Fruit fly (Drosophila melanogaster) whole organism, embryonic: Measurements from ENCODE around the gene Hr4.
A peak's percentile ranks its signal among the peaks of the same experiment; 100 is the strongest.

Experiments
- ATbp ChIP-seq: fragments of 200-800 bp; sonication (Bioruptor generic); optimal IDR thresholded peaks from 2 replicates; lab custom pipeline; 2017; ENCODE audit warnings: missing biosample characterization, mild to moderate bottlenecking, missing genetic modification characterization, missing genetic modification reagents
- BEAF-32 ChIP-seq: fragments of 200-800 bp; sonication (Bioruptor generic); optimal IDR thresholded peaks from 3 replicates; lab custom pipeline; 2017; ENCODE audit warnings: missing biosample characterization, missing genetic modification characterization, mild to moderate bottlenecking, moderate library complexity, missing genetic modification reagents
- Blimp-1 ChIP-seq: fragments of 200-800 bp; sonication (Bioruptor generic); optimal IDR thresholded peaks from 3 replicates; lab custom pipeline; 2018; ENCODE audit warnings: missing biosample characterization, missing genetic modification characterization, mild to moderate bottlenecking, moderate library complexity, missing genetic modification reagents
- CG11560 ChIP-seq: fragments of 200-800 bp; sonication (Bioruptor generic); IDR thresholded peaks from 3 replicates; pipeline ENCODE4 v1.3.6; 2022; ENCODE audit warnings: missing biosample characterization, missing genetic modification characterization
- CG12155 ChIP-seq: fragments of 200-800 bp; sonication (Bioruptor generic); optimal IDR thresholded peaks from 3 replicates; lab custom pipeline; 2016; ENCODE audit warnings: missing biosample characterization, missing genetic modification characterization
- CG1233 ChIP-seq: fragments of 200-800 bp; sonication (Bioruptor generic); optimal IDR thresholded peaks from 4 replicates; lab custom pipeline; 2018; ENCODE audit warnings: missing biosample characterization, mild to moderate bottlenecking, missing genetic modification characterization
- CG14050 ChIP-seq: fragments of 200-800 bp; sonication (Bioruptor generic); IDR thresholded peaks from 3 replicates; pipeline ENCODE4 v1.3.6; 2022; ENCODE audit warnings: missing biosample characterization, missing genetic modification characterization
- CG15479 ChIP-seq: fragments of 200-800 bp; sonication (Bioruptor generic); optimal IDR thresholded peaks from 3 replicates; lab custom pipeline; 2019; ENCODE audit warnings: missing biosample characterization, mild to moderate bottlenecking, missing genetic modification characterization, moderate library complexity
- CG16863 ChIP-seq: fragments of 200-800 bp; sonication (Bioruptor generic); optimal IDR thresholded peaks from 3 replicates; lab custom pipeline; 2016; ENCODE audit warnings: missing biosample characterization, missing genetic modification characterization
- CG30431 ChIP-seq: fragments of 200-800 bp; sonication (Bioruptor generic); optimal IDR thresholded peaks from 2 replicates; lab custom pipeline; 2017; ENCODE audit warnings: missing biosample characterization, missing genetic modification characterization
- CG4360 ChIP-seq: fragments of 200-800 bp; sonication (Bioruptor generic); IDR thresholded peaks from 2 replicates; pipeline ENCODE4 v1.3.6; 2022; ENCODE audit warnings: missing biosample characterization, missing genetic modification characterization
- CG4424 ChIP-seq: fragments of 200-800 bp; sonication (Bioruptor generic); optimal IDR thresholded peaks from 3 replicates; lab custom pipeline; 2016; ENCODE audit warnings: missing biosample characterization, missing genetic modification characterization
- CG7357 ChIP-seq: fragments of 200-800 bp; sonication (Bioruptor generic); IDR thresholded peaks from 3 replicates; pipeline ENCODE4 v1.3.6; 2022; ENCODE audit warnings: missing biosample characterization, missing genetic modification characterization
- CG7372 ChIP-seq: fragments of 200-800 bp; sonication (Bioruptor generic); IDR thresholded peaks from 2 replicates; pipeline ENCODE4 v1.3.6; 2022; ENCODE audit warnings: missing biosample characterization, missing genetic modification characterization
- CG7556 ChIP-seq: fragments of 200-800 bp; sonication (Bioruptor generic); optimal IDR thresholded peaks from 2 replicates; lab custom pipeline; 2017; ENCODE audit warnings: missing biosample characterization, mild to moderate bottlenecking, missing genetic modification characterization
- CG9876 ChIP-seq: fragments of 200-800 bp; sonication (Bioruptor generic); optimal IDR thresholded peaks from 2 replicates; lab custom pipeline; 2016; ENCODE audit warnings: missing biosample characterization, missing genetic modification characterization
- CkIIα-i1 ChIP-seq: fragments of 200-800 bp; sonication (Bioruptor generic); IDR thresholded peaks from 2 replicates; pipeline ENCODE4 v1.3.6; 2022; ENCODE audit warnings: missing biosample characterization, missing genetic modification characterization
- Dfd ChIP-seq, 2 experiments: fragments of >200 bp; optimal IDR thresholded peaks; 2 replicates each; lab custom pipeline; 2017; ENCODE audit warnings: missing biosample characterization in 2 of 2, missing genetic modification characterization in 2 of 2
- E2f1 ChIP-seq: fragments of 200-800 bp; sonication (Bioruptor generic); IDR thresholded peaks from 2 replicates; pipeline ENCODE4 v1.3.6; 2022; ENCODE audit warnings: missing biosample characterization, missing genetic modification characterization
- ERR ChIP-seq: fragments of 200-800 bp; sonication (Bioruptor generic); optimal IDR thresholded peaks from 2 replicates; lab custom pipeline; 2016; ENCODE audit warnings: missing biosample characterization, missing genetic modification characterization
- Fer3 ChIP-seq: fragments of 200-800 bp; sonication (Bioruptor generic); optimal IDR thresholded peaks from 2 replicates; lab custom pipeline; 2018; ENCODE audit warnings: missing biosample characterization, mild to moderate bottlenecking, missing genetic modification characterization, moderate library complexity
- Gsc ChIP-seq: fragments of 200-800 bp; sonication (Bioruptor generic); IDR thresholded peaks from 2 replicates; pipeline ENCODE4 v1.3.6; 2022; ENCODE audit warnings: missing biosample characterization, missing genetic modification characterization
- HmgZ ChIP-seq: fragments of 200-800 bp; sonication (Bioruptor generic); optimal IDR thresholded peaks from 2 replicates; lab custom pipeline; 2018; ENCODE audit warnings: missing biosample characterization, mild to moderate bottlenecking, missing genetic modification characterization
- Hmx ChIP-seq: fragments of 200-800 bp; sonication (Bioruptor generic); optimal IDR thresholded peaks from 2 replicates; lab custom pipeline; 2016; ENCODE audit warnings: missing biosample characterization, missing genetic modification characterization
- Kr ChIP-seq: fragments of 200-800 bp; sonication (Bioruptor generic); optimal IDR thresholded peaks from 2 replicates; lab custom pipeline; 2017; ENCODE audit warnings: missing biosample characterization, mild to moderate bottlenecking, missing genetic modification characterization
- Mad ChIP-seq: fragments of 200-800 bp; sonication (Bioruptor generic); optimal IDR thresholded peaks from 2 replicates; lab custom pipeline; 2016; ENCODE audit warnings: missing biosample characterization, missing genetic modification characterization
- Med ChIP-seq: fragments of 200-800 bp; sonication (Bioruptor generic); peaks from one replicate; lab custom pipeline; 2016; ENCODE audit warnings: missing biosample characterization, missing genetic modification characterization, mild to moderate bottlenecking, inconsistent platforms, moderate library complexity
- Myb ChIP-seq: fragments of 200-800 bp; sonication (Bioruptor generic); optimal IDR thresholded peaks from 2 replicates; lab custom pipeline; 2016; ENCODE audit warnings: missing biosample characterization, missing genetic modification characterization
- NC2β ChIP-seq: fragments of 200-800 bp; sonication (Bioruptor generic); optimal IDR thresholded peaks from 2 replicates; lab custom pipeline; 2016; ENCODE audit warnings: missing biosample characterization, missing genetic modification characterization
- Opbp ChIP-seq: fragments of 200-800 bp; sonication (Bioruptor generic); IDR thresholded peaks from 3 replicates; pipeline ENCODE4 v1.3.6; 2022; ENCODE audit warnings: missing biosample characterization, missing genetic modification characterization; ENCODE audit not compliant: partially characterized antibody
- Pdp1 ChIP-seq, 2 experiments: fragments of 200-800 bp; sonication (Bioruptor generic); optimal IDR thresholded peaks; 3 replicates each; lab custom pipeline; 2016; ENCODE audit warnings: missing biosample characterization in 2 of 2, missing genetic modification characterization in 2 of 2, mild to moderate bottlenecking in 1 of 2, moderate library complexity in 1 of 2
- Ptx1 ChIP-seq: fragments of 200-800 bp; sonication (Bioruptor generic); IDR thresholded peaks from 2 replicates; pipeline ENCODE4 v1.3.6; 2022; ENCODE audit warnings: missing biosample characterization, missing genetic modification characterization
- Spps ChIP-seq: fragments of 200-800 bp; sonication (Bioruptor generic); optimal IDR thresholded peaks from 2 replicates; lab custom pipeline; 2018; ENCODE audit warnings: missing biosample characterization, mild to moderate bottlenecking, missing genetic modification characterization
- Sry-β ChIP-seq: fragments of 200-800 bp; sonication (Bioruptor generic); optimal IDR thresholded peaks from 2 replicates; lab custom pipeline; 2018; ENCODE audit warnings: missing biosample characterization, mild to moderate bottlenecking, missing genetic modification characterization, moderate library complexity
- Ssrp ChIP-seq: fragments of 200-800 bp; sonication (Bioruptor generic); optimal IDR thresholded peaks from 2 replicates; lab custom pipeline; 2018; ENCODE audit warnings: missing biosample characterization, mild to moderate bottlenecking, missing genetic modification characterization, moderate library complexity
- abd-A ChIP-seq: fragments of 200-800 bp; sonication (Bioruptor generic); optimal IDR thresholded peaks from 3 replicates; lab custom pipeline; 2019; ENCODE audit warnings: missing biosample characterization, mild to moderate bottlenecking, missing genetic modification characterization, moderate library complexity
- al ChIP-seq: fragments of 200-800 bp; sonication (Bioruptor generic); IDR thresholded peaks from 2 replicates; pipeline ENCODE4 v1.3.6; 2022; ENCODE audit warnings: missing biosample characterization, missing genetic modification characterization
- ara ChIP-seq: fragments of 200-800 bp; sonication (Bioruptor generic); IDR thresholded peaks from 2 replicates; pipeline ENCODE4 v1.3.6; 2022; ENCODE audit warnings: missing biosample characterization, missing genetic modification characterization
- bbx ChIP-seq: fragments of 200-800 bp; sonication (Bioruptor generic); IDR thresholded peaks from 2 replicates; pipeline ENCODE4 v1.3.6; 2022; ENCODE audit warnings: missing biosample characterization, missing genetic modification characterization; ENCODE audit not compliant: partially characterized antibody
- cas ChIP-seq: fragments of 200-800 bp; sonication (Bioruptor generic); IDR thresholded peaks from 2 replicates; pipeline ENCODE4 v1.3.6; 2022; ENCODE audit warnings: missing biosample characterization, missing genetic modification characterization
- esg ChIP-seq: fragments of 200-800 bp; sonication (Bioruptor generic); conservative IDR thresholded peaks from 2 replicates; pipeline ENCODE4 v1.3.6; 2022; ENCODE audit warnings: missing biosample characterization, missing genetic modification characterization
- eve ChIP-seq, 2 experiments: fragments of >200 bp; optimal IDR thresholded peaks; 2 replicates each; lab custom pipeline; 2017; ENCODE audit warnings: missing biosample characterization in 2 of 2, missing genetic modification characterization in 2 of 2
- fd102C ChIP-seq: fragments of 200-800 bp; sonication (Bioruptor generic); optimal IDR thresholded peaks from 2 replicates; lab custom pipeline; 2018; ENCODE audit warnings: missing biosample characterization, mild to moderate bottlenecking, missing genetic modification characterization, moderate library complexity
- gro ChIP-seq: fragments of 200-800 bp; sonication (Bioruptor generic); optimal IDR thresholded peaks from 2 replicates; lab custom pipeline; 2016; ENCODE audit warnings: missing biosample characterization, missing genetic modification characterization
- ind ChIP-seq: fragments of 200-800 bp; sonication (Bioruptor generic); optimal IDR thresholded peaks from 3 replicates; lab custom pipeline; 2016; ENCODE audit warnings: missing biosample characterization, missing genetic modification characterization
- kay ChIP-seq: fragments of 200-800 bp; sonication (Bioruptor generic); optimal IDR thresholded peaks from 2 replicates; lab custom pipeline; 2016; ENCODE audit warnings: missing biosample characterization, missing genetic modification characterization
- pb ChIP-seq: fragments of 200-800 bp; sonication (Bioruptor generic); optimal IDR thresholded peaks from 3 replicates; lab custom pipeline; 2016; ENCODE audit warnings: missing biosample characterization, missing genetic modification characterization
- pum ChIP-seq: fragments of 200-800 bp; sonication (Bioruptor generic); optimal IDR thresholded peaks from 2 replicates; lab custom pipeline; 2016; ENCODE audit warnings: missing biosample characterization, missing genetic modification characterization
- sisA ChIP-seq: fragments of 200-800 bp; sonication (Bioruptor generic); IDR thresholded peaks from 2 replicates; pipeline ENCODE4 v1.3.6; 2022; ENCODE audit warnings: missing biosample characterization, missing genetic modification characterization
- tio ChIP-seq: fragments of 200-800 bp; sonication (Bioruptor generic); optimal IDR thresholded peaks from 2 replicates; lab custom pipeline; 2017; ENCODE audit warnings: missing biosample characterization, missing genetic modification characterization, inconsistent platforms
- usp ChIP-seq: fragments of >200 bp; optimal IDR thresholded peaks from 2 replicates; lab custom pipeline; 2017; ENCODE audit warnings: missing biosample characterization, missing genetic modification characterization

Hr4 gene

DNA sequence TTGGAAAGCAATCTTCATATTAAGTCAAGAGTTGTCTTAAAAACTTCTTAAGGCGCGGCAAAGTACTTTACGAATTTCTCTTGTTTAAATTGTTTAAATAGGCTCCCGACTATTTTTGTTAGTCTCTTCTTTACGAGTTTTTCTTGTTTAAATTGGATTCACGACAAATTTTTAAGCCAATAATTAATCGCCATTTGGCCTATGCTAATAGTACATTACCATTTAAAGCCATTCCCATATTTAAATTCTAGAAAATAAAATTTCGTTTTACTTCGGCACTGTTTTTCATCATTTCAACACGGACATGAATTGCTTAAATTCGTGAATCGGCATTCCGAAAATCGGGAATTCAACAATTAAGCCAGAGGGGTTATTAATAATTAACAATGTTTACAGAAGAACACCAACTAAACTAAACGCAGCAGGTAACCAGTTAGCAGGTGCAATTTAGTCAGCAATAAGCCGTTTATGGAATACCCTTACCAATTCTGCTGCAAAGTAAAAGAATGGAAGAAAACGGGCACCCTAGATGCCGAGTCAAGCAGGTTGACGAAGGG is 67.8 kb downstream of the Hr4 start (continued):
- TF ChIP-seq CG1233: peak; percentile 59
- TF ChIP-seq fd102C: no peak
- TF ChIP-seq CG30431 (GFP tag; lab: Kevin White, UChicago): peak; percentile 60
- TF ChIP-seq ara (GFP tag; lab: Robert Waterston, UW): peak; percentile 63
- TF ChIP-seq pum (GFP tag; lab: Kevin White, UChicago): peak; percentile 80
- TF ChIP-seq Fer3 (tag; lab: Kevin White, UChicago): peak; percentile 60
- peak; percentile 87 for TF ChIP-seq tio (GFP tag; lab: Kevin White, UChicago)
- no peak for TF ChIP-seq CkIIα-i1
- TF ChIP-seq CG12155 (GFP tag; lab: Kevin White, UChicago): peak; percentile 60
- TF ChIP-seq Ssrp (tag; lab: Kevin White, UChicago): peak; percentile 76
- peak; percentile 63 for TF ChIP-seq Mad (GFP tag; lab: Kevin White, UChicago)
- TF ChIP-seq CG7357 (GFP tag; lab: Robert Waterston, UW): 0 out of 3 replicates have a peak, but pooled peaks have one; percentile 39
- peak; percentile 17 for TF ChIP-seq Sry-β (GFP tag; lab: Kevin White, UChicago)
- peak; percentile 81 for TF ChIP-seq CG4424 (GFP tag; lab: Kevin White, UChicago)
- TF ChIP-seq ATbp (GFP tag; lab: Kevin White, UChicago): peak; percentile 16
- peak; percentile 61 for TF ChIP-seq Blimp-1
- peak; percentile 60 for TF ChIP-seq esg (GFP tag; lab: Robert Waterston, UW)
- TF ChIP-seq Opbp (GFP tag; lab: Robert Waterston, UW): no peak
- peak; percentile 80 for TF ChIP-seq gro (GFP tag; lab: Kevin White, UChicago)
- peak; percentile 5 for TF ChIP-seq HmgZ (tag; lab: Kevin White, UChicago)
- no peak for TF ChIP-seq usp (GFP tag; lab: Kevin White, UChicago)
- no peak for TF ChIP-seq ERR (GFP tag; lab: Kevin White, UChicago)
- TF ChIP-seq al (GFP tag; lab: Robert Waterston, UW): peak; percentile 62
- TF ChIP-seq CG4360: no peak
- no peak for TF ChIP-seq abd-A (tag; lab: Kevin White, UChicago)
- peak; percentile 40 for TF ChIP-seq Myb (GFP tag; lab: Kevin White, UChicago)
- TF ChIP-seq Hmx (GFP tag; lab: Kevin White, UChicago): peak; percentile 71
- peak; percentile 69 for TF ChIP-seq ind (GFP tag; lab: Kevin White, UChicago)
- TF ChIP-seq Dfd (GFP tag; optimal IDR thresholded peaks at IDR 0.05; lab: Kevin White, UChicago): no peak
- TF ChIP-seq CG16863 (GFP tag; lab: Kevin White, UChicago): peak; percentile 72
- TF ChIP-seq Kr (GFP tag; lab: Kevin White, UChicago): no peak
- peak; percentile 45 to 79 for TF ChIP-seq Pdp1 (GFP tag; optimal IDR thresholded peaks at IDR 0.05; lab: Kevin White, UChicago)
- no peak for TF ChIP-seq bbx (GFP tag; lab: Robert Waterston, UW)
- TF ChIP-seq kay (GFP tag; lab: Kevin White, UChicago): peak; percentile 44
- peak; percentile 84 for TF ChIP-seq Med (GFP tag; lab: Kevin White, UChicago)
- no peak for TF ChIP-seq pb (GFP tag; lab: Kevin White, UChicago)
- TF ChIP-seq Ptx1 (GFP tag; lab: Robert Waterston, UW): peak; percentile 63
- 0 out of 2 replicates have a peak, but pooled peaks have one; percentile 37 for TF ChIP-seq CG7372
- no peak for TF ChIP-seq Gsc (GFP tag; lab: Robert Waterston, UW)
- TF ChIP-seq E2f1 (GFP tag; lab: Robert Waterston, UW): peak; percentile 62
- TF ChIP-seq Spps (tag; lab: Kevin White, UChicago): no peak
- peak; percentile 69 for TF ChIP-seq NC2β (GFP tag; lab: Kevin White, UChicago)
- TF ChIP-seq CG14050 (GFP tag; lab: Robert Waterston, UW): peak; percentile 58; the same call in 2 of the 3 replicates
- TF ChIP-seq CG11560 (tag; lab: Robert Waterston, UW): no peak
- no peak for TF ChIP-seq eve (GFP tag; optimal IDR thresholded peaks at IDR 0.05; lab: Kevin White, UChicago)
- peak; percentile 22 for TF ChIP-seq BEAF-32 (GFP tag; lab: Kevin White, UChicago)
- TF ChIP-seq sisA: peak; percentile 44
- TF ChIP-seq CG9876 (GFP tag; lab: Kevin White, UChicago): no peak
- TF ChIP-seq CG7556 (GFP tag; lab: Kevin White, UChicago): peak; percentile 86
- no peak for TF ChIP-seq cas (GFP tag; lab: Robert Waterston, UW)
- TF ChIP-seq CG15479: no peak
